Worm (Caenorhabditis elegans) whole organism, early embryonic: Measurements from ENCODE around the gene fbxa-136.

Experiments used
- aly-1 ChIP-seq: sonication (generic microtip); optimal IDR thresholded peaks from 2 replicates; lab custom pipeline; 2016; ENCODE audit warnings: missing genetic modification characterization, missing compliant biosample characterization
- ama-1 ChIP-seq: fragments of 150-350 bp; optimal IDR thresholded peaks from 2 replicates; lab custom pipeline; 2014
- hmg-4 ChIP-seq: fragments of 200-800 bp; sonication (Bioruptor generic); optimal IDR thresholded peaks from 2 replicates; lab custom pipeline; 2018; ENCODE audit warnings: mild to moderate bottlenecking, missing genetic modification characterization, missing compliant biosample characterization
- hnd-1 ChIP-seq: sonication (generic microtip); optimal IDR thresholded peaks from 2 replicates; lab custom pipeline; 2016; ENCODE audit warnings: missing genetic modification characterization, missing compliant biosample characterization

DNA sequence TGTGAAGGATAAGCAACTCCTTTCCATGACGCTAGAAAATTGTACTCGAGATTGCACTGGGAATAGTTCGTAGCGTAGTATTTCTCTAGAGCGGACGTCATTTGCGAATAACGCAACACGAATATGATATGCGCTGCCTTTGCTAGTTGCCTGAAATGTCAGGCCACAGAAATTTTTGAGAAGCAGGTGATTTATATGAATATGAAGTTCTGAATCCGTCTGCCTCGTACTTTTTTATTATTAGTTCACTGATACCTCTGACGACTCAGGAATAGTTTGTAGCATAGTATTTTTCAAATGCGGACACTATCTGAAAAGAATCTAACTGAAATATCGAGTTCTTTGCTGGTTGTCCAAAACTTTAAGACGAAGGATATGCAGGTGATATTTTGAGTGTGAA, 24.8 kb upstream of the fbxa-136 start, which contains the start of gene srh-118:
- TF ChIP-seq aly-1 (tag; lab: Kevin White, UChicago) (no peak), ama-1 (lab: Kevin White, UChicago) (no peak), hnd-1 (tag; lab: Kevin White, UChicago) (no peak), hmg-4 (no peak)
